Worm (Caenorhabditis elegans): ENCODE data around the gene dcaf-1.

DNA sequence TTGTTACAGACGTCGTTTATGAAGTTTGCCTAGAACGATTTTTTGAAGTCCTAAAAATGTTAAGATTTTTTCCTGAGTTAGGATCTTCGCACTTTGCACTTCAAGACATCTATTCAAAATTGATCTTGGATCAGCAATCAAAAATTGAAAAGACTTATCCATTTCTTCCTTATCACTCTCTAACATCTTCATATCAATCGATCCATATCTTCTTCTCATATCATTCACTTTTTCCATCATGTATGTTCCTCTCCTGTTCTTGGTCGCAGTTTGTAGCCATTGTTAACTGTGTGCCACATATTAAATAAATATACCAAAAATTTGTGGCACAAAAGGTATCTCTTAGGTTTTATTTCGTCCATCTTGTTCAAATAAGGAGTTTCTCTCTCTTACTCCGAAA is 49.2 kb upstream of the dcaf-1 start:
- no peak for TF ChIP-seq gei-8 (GFP tag; optimal IDR thresholded peaks at IDR 0.05)
- TF ChIP-seq nhr-10 (tag; optimal IDR thresholded peaks at IDR 0.05): no peak
- TF ChIP-seq nhr-25 (tag; optimal IDR thresholded peaks at IDR 0.05; ENCODE audit: borderline replicate concordance, insufficient read depth): no peak
- no peak for TF ChIP-seq spr-3 (GFP tag; optimal IDR thresholded peaks at IDR 0.05)
- TF ChIP-seq nhr-42 (GFP tag; IDR thresholded peaks at IDR 0.05): no peak
